Worm (Caenorhabditis elegans) whole organism, L2 larva: ENCODE measurements around the gene cpt-6.

Source experiments
- aly-2 ChIP-seq: fragments of 150-350 bp; optimal IDR thresholded peaks from 2 replicates; lab custom pipeline; 2014; ENCODE audit warnings: missing biosample characterization, missing genetic modification characterization
- dmd-4 ChIP-seq: sonication (generic microtip); optimal IDR thresholded peaks from 2 replicates; lab custom pipeline; 2017; ENCODE audit warnings: missing biosample characterization, missing genetic modification characterization
- elt-3 ChIP-seq: sonication (generic microtip); optimal IDR thresholded peaks from 2 replicates; lab custom pipeline; 2017; ENCODE audit warnings: missing biosample characterization, missing genetic modification characterization
- fos-1 ChIP-seq: fragments of 150-350 bp; optimal IDR thresholded peaks from 2 replicates; lab custom pipeline; 2014; ENCODE audit warnings: missing biosample characterization, missing genetic modification characterization
- nhr-77 ChIP-seq: fragments of 150-350 bp; optimal IDR thresholded peaks from 2 replicates; lab custom pipeline; 2014; ENCODE audit warnings: missing biosample characterization, missing genetic modification characterization
- skn-1 ChIP-seq: sonication (generic microtip); optimal IDR thresholded peaks from 2 replicates; lab custom pipeline; 2017; ENCODE audit warnings: missing biosample characterization, missing genetic modification characterization
- unc-62 ChIP-seq: fragments of 150-350 bp; optimal IDR thresholded peaks from 2 replicates; lab custom pipeline; 2014; ENCODE audit warnings: missing biosample characterization, missing genetic modification reagents, missing genetic modification characterization

DNA sequence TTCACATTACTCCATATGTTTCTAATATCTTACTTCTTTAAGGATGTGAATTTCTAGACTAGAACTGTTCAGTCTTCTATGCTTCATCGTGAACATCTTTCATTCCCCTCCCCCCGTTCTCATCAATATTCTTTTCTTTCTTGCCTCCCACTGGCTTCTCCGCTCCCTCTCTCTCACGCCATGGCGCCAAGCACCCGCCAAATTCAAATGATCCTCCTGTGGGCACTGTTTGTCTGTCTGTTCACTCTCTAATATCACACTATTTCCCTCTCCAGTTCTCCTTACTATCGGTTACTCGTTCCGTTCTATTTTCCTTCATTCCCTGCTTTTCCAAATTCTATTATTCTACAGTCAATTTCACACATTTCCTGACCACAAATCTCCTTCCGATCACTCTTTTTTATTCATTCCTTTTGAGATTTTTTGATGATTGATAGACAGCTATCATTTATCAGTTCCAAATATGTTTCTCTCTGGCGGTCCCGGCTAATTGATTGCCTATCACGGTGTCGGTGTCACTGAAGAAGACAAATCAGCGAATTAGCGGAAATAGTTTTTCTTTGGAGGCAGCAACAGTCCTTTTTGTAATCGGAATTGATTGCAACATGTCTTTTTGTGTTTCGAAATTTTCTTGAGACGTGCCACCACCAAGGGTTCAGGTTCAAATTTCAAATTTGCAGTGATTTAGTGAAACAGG lies 35.3 kb downstream of the cpt-6 start:
- TF ChIP-seq aly-2 (tag; lab: Kevin White, UChicago) = no peak
- TF ChIP-seq unc-62 (GFP tag; lab: Kevin White, UChicago) = no peak
- no peak for TF ChIP-seq elt-3 (tag; lab: Kevin White, UChicago)
- TF ChIP-seq skn-1 = no peak
- no peak for TF ChIP-seq nhr-77 (tag; lab: Kevin White, UChicago)
- no peak for TF ChIP-seq fos-1
- TF ChIP-seq dmd-4 (tag; lab: Kevin White, UChicago) = no peak
